Worm (Caenorhabditis elegans) whole organism, early embryonic: Measurements from ENCODE around the gene R11E3.2.

Experiments
- B0310.2 ChIP-seq: sonication (generic microtip); optimal IDR thresholded peaks from 2 replicates; lab custom pipeline; 2016; ENCODE audit warnings: mild to moderate bottlenecking, missing genetic modification characterization, missing compliant biosample characterization
- F13C5.2 ChIP-seq: sonication (generic microtip); optimal IDR thresholded peaks from 2 replicates; lab custom pipeline; 2017; ENCODE audit warnings: mild to moderate bottlenecking, missing genetic modification characterization, inconsistent platforms, missing compliant biosample characterization
- aly-1 ChIP-seq: sonication (generic microtip); optimal IDR thresholded peaks from 2 replicates; lab custom pipeline; 2016; ENCODE audit warnings: missing genetic modification characterization, missing compliant biosample characterization
- ama-1 ChIP-seq: fragments of 150-350 bp; optimal IDR thresholded peaks from 2 replicates; lab custom pipeline; 2014
- ceh-13 ChIP-seq: fragments of 200-800 bp; sonication (Bioruptor generic); optimal IDR thresholded peaks from 2 replicates; lab custom pipeline; 2018; ENCODE audit warnings: mild to moderate bottlenecking, missing genetic modification characterization, missing compliant biosample characterization
- ceh-36 ChIP-seq: sonication (generic microtip); optimal IDR thresholded peaks from 2 replicates; lab custom pipeline; 2016; ENCODE audit warnings: missing genetic modification characterization, inconsistent platforms, missing compliant biosample characterization
- ets-7 ChIP-seq: sonication (generic microtip); optimal IDR thresholded peaks from 2 replicates; lab custom pipeline; 2016; ENCODE audit warnings: missing genotype, missing genetic modification characterization, missing compliant biosample characterization
- flt-1 ChIP-seq: fragments of 200-800 bp; sonication (Bioruptor generic); IDR thresholded peaks from 2 replicates; pipeline ENCODE4 v1.3.6; 2022; ENCODE audit warnings: missing genetic modification characterization, missing compliant biosample characterization
- hmbx-1 ChIP-seq: sonication (generic microtip); optimal IDR thresholded peaks from 2 replicates; lab custom pipeline; 2016; ENCODE audit warnings: mild to moderate bottlenecking, missing genetic modification characterization, missing compliant biosample characterization
- hmg-4 ChIP-seq: fragments of 200-800 bp; sonication (Bioruptor generic); optimal IDR thresholded peaks from 2 replicates; lab custom pipeline; 2018; ENCODE audit warnings: mild to moderate bottlenecking, missing genetic modification characterization, missing compliant biosample characterization
- hnd-1 ChIP-seq: sonication (generic microtip); optimal IDR thresholded peaks from 2 replicates; lab custom pipeline; 2016; ENCODE audit warnings: missing genetic modification characterization, missing compliant biosample characterization
- pes-1 ChIP-seq: fragments of 200-800 bp; sonication (Bioruptor generic); IDR thresholded peaks from 2 replicates; pipeline ENCODE4 v1.3.6; 2022; ENCODE audit warnings: missing genetic modification reagents, missing genetic modification characterization, missing compliant biosample characterization
- scrt-1 ChIP-seq: fragments of 200-800 bp; sonication (Bioruptor generic); IDR thresholded peaks from 2 replicates; pipeline ENCODE4 v1.3.6; 2022; ENCODE audit warnings: missing genetic modification characterization, missing compliant biosample characterization
- sea-1 ChIP-seq: fragments of 200-800 bp; sonication (Bioruptor generic); conservative IDR thresholded peaks from 2 replicates; pipeline ENCODE4 v1.3.6; 2022; ENCODE audit warnings: missing genetic modification characterization, missing compliant biosample characterization
- tbx-11 ChIP-seq: fragments of 200-800 bp; sonication (Bioruptor generic); IDR thresholded peaks from 2 replicates; pipeline ENCODE4 v1.3.6; 2022; ENCODE audit warnings: missing genetic modification characterization, missing compliant biosample characterization
- tbx-37 ChIP-seq: fragments of 200-800 bp; sonication (Bioruptor generic); conservative IDR thresholded peaks from 2 replicates; pipeline ENCODE4 v1.3.6; 2022; ENCODE audit warnings: missing genetic modification reagents, missing genetic modification characterization, missing compliant biosample characterization
- tra-4 ChIP-seq: sonication (generic microtip); optimal IDR thresholded peaks from 2 replicates; lab custom pipeline; 2017; ENCODE audit warnings: missing genetic modification characterization, missing compliant biosample characterization

Gene R11E3.2

ce11 chrIV:4747553-4747952 lies 24.3 kb upstream of the R11E3.2 start, which contains the start of gene tctn-1:
Gene tctn-1 (minus strand): TSS chrIV:4747832.
- TF ChIP-seq flt-1 (GFP tag; lab: Robert Waterston, UW) (no peak), ama-1 (lab: Kevin White, UChicago) (peak; percentile 14), tbx-11 (GFP tag; lab: Robert Waterston, UW) (no peak)

- TF ChIP-seq ceh-36 (tag; lab: Kevin White, UChicago), result no peak
- no peak for TF ChIP-seq tra-4
- TF ChIP-seq tbx-11 (GFP tag; lab: Robert Waterston, UW), result 0 out of 2 replicates have a peak, but pooled peaks have one; percentile 31
- 0 out of 2 replicates have a peak, but pooled peaks have one; percentile 28 for TF ChIP-seq sea-1 (GFP tag; lab: Robert Waterston, UW)
- no peak for TF ChIP-seq ceh-13
- no peak for TF ChIP-seq B0310.2 (tag; lab: Kevin White, UChicago)
- TF ChIP-seq hmg-4 (GFP tag; lab: Kevin White, UChicago), result peak; percentile 49
- TF ChIP-seq F13C5.2 (tag; lab: Kevin White, UChicago), result peak; percentile 38
- TF ChIP-seq ets-7 (tag; lab: Kevin White, UChicago), result no peak
- no peak for TF ChIP-seq aly-1 (tag; lab: Kevin White, UChicago)
- no peak for TF ChIP-seq tbx-37 (GFP tag; lab: Robert Waterston, UW)
- TF ChIP-seq hmbx-1, result no peak
- peak; percentile 64 for TF ChIP-seq scrt-1
- no peak for TF ChIP-seq hnd-1
- TF ChIP-seq ama-1 (lab: Kevin White, UChicago), result peak; percentile 3
- 0 out of 2 replicates have a peak, but pooled peaks have one; percentile 4 for TF ChIP-seq flt-1 (GFP tag; lab: Robert Waterston, UW)
- TF ChIP-seq pes-1 (GFP tag; lab: Robert Waterston, UW), result no peak
These were observed 23.3 kb upstream of the R11E3.2 start, which contains the start of gene cyc-2.1 for ce11 chrIV:4748408-4749105. Gene cyc-2.1 (minus strand): TSS chrIV:4749012.

DNA sequence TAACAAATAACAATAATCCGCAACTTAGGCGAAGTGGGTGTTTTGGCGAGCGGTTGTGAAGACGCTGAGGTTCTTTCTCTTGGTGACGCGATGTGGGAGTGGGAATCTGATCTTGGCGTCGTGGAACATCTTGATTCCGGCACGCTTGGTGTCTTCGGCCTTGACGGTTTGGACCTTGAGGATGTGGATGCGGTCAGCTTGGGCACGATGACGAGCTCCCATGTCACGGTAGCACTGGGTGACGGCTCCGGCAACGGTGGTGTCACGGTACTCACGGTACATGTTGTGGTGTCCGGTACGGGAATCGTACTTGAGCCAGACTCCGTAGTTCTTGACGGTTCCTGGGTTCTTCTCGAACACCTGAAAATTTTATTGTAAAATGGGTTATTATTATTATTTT lies 22.7 kb upstream of the R11E3.2 start:
- TF ChIP-seq tbx-11 (GFP tag; lab: Robert Waterston, UW) (no peak), F13C5.2 (tag; lab: Kevin White, UChicago) (no peak), flt-1 (GFP tag; lab: Robert Waterston, UW) (no peak), sea-1 (GFP tag; lab: Robert Waterston, UW) (no peak), ama-1 (lab: Kevin White, UChicago) (no peak), scrt-1 (no peak), ceh-13 (no peak), pes-1 (GFP tag; lab: Robert Waterston, UW) (no peak), aly-1 (tag; lab: Kevin White, UChicago) (no peak), hmg-4 (GFP tag; lab: Kevin White, UChicago) (no peak), hnd-1 (no peak), hmbx-1 (no peak), ceh-36 (tag; lab: Kevin White, UChicago) (no peak), tbx-37 (GFP tag; lab: Robert Waterston, UW) (no peak), B0310.2 (tag; lab: Kevin White, UChicago) (no peak), tra-4 (no peak), ets-7 (tag; lab: Kevin White, UChicago) (no peak)

DNA sequence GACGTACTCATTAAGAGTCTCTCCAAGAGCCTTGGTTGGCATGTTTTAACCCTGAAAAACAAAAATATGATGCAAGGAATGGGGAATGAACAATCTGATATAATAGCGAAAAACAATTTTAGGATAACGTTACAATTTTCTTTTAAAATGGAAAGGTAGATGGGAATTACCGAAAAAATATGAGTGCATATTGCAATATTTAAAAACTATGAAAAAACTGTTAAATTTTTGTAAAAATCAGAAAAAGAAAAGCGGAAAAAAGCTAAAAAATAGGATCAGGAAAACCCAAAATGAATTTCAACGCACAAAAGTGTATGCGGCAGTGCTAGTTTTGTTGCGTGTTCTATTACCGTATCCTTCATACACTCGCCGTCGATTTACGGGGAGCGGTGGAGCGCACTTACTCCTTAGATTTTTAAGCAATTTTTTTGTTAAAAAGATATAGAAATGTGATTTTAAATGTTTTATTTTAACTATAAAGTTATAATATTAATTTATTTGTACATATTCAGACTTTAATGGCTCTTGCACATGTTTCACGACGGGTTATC lies 22.1 kb upstream of the R11E3.2 start, which contains the start of the genes rpl-20 and Y17G9B.5:
rpl-20 (minus strand) TSS at position 51 of the 551 bp plus-strand sequence.
Y17G9B.5 (plus strand) TSS at position 513 of the 551 bp plus-strand sequence.
- TF ChIP-seq aly-1 (tag; lab: Kevin White, UChicago) (no peak), scrt-1 (peak; percentile 80), ama-1 (lab: Kevin White, UChicago) (no peak), ets-7 (tag; lab: Kevin White, UChicago) (peak; percentile 54), ceh-36 (tag; lab: Kevin White, UChicago) (peak; percentile 85), ceh-13 (peak; percentile 63), tra-4 (peak; percentile 73), flt-1 (GFP tag; lab: Robert Waterston, UW) (peak; percentile 84), hmg-4 (GFP tag; lab: Kevin White, UChicago) (peak; percentile 81), tbx-11 (GFP tag; lab: Robert Waterston, UW) (peak; percentile 78), F13C5.2 (tag; lab: Kevin White, UChicago) (peak; percentile 99), hmbx-1 (peak; percentile 75), B0310.2 (tag; lab: Kevin White, UChicago) (peak; percentile 49), sea-1 (GFP tag; lab: Robert Waterston, UW) (peak; percentile 87), tbx-37 (GFP tag; lab: Robert Waterston, UW) (peak; percentile 76), pes-1 (GFP tag; lab: Robert Waterston, UW) (peak; percentile 81), hnd-1 (peak; percentile 72)

DNA sequence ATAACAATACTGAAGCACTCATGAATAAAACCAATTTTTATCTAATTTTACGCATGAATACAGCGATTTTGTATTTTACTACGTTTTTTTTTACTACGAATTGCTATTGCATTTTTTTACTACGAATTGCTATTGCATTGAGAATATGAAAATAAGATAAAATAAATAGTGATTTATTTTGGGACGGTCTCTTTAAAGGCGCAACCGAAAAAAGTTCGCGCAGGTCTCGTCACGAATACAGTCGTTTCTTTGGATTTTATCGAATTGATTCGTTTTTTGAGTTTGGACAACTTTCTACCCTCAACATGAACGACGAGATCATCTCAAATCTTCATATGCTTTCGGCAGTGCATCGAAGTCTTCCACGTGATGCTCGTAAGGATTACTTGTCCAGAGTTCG lies 20.1 kb upstream of the R11E3.2 start, which contains the start of gene Y17G9B.4:
Y17G9B.4 (plus strand) TSS at position 306 of the 400 bp plus-strand sequence.
- TF ChIP-seq hmbx-1 (no peak), pes-1 (GFP tag; lab: Robert Waterston, UW) (no peak), hnd-1 (no peak), flt-1 (GFP tag; lab: Robert Waterston, UW) (no peak), ets-7 (tag; lab: Kevin White, UChicago) (no peak), sea-1 (GFP tag; lab: Robert Waterston, UW) (no peak), tra-4 (no peak), ceh-36 (tag; lab: Kevin White, UChicago) (no peak), scrt-1 (no peak), tbx-37 (GFP tag; lab: Robert Waterston, UW) (no peak), hmg-4 (GFP tag; lab: Kevin White, UChicago) (no peak), ceh-13 (no peak), tbx-11 (GFP tag; lab: Robert Waterston, UW) (no peak), aly-1 (tag; lab: Kevin White, UChicago) (no peak), F13C5.2 (tag; lab: Kevin White, UChicago) (no peak), ama-1 (lab: Kevin White, UChicago) (no peak), B0310.2 (tag; lab: Kevin White, UChicago) (no peak)
